Fruit fly (Drosophila melanogaster): Measurements from ENCODE around the gene CG17271.

DNA sequence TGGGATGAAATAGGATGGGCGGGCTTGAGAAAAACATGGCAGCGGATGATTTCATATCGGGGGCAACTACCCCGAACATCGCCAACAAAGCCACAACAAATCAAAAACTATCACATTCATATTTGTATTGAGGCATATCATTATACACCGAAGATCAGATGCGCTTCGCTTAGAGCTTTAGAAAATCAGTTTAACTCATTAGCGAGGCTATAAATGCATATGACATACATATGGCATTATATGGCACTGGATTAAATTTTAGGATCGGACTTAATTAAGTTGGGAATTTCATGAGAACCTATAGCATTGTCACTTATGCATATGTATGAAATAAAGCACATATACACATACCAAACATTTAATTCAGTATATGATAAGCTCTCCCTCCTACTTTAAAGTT, 24.7 kb upstream of the CG17271 start:
- no peak for TF ChIP-seq CG8478 (optimal IDR thresholded peaks at IDR 0.05)
- no peak for TF ChIP-seq CTCF (optimal IDR thresholded peaks at IDR 0.05)
